Worm (Caenorhabditis elegans) whole organism, early embryonic: ENCODE results near the gene srab-22.
"Not testable (repeated sequence)": the region's sequence is repeated elsewhere in the genome, so short reads cannot be mapped to it uniquely, and the experiment has no call there.

Experiments used
- B0310.2 ChIP-seq: sonication (generic microtip); optimal IDR thresholded peaks from 2 replicates; lab custom pipeline; 2016; ENCODE audit warnings: mild to moderate bottlenecking, missing genetic modification characterization, missing compliant biosample characterization
- F13C5.2 ChIP-seq: sonication (generic microtip); optimal IDR thresholded peaks from 2 replicates; lab custom pipeline; 2017; ENCODE audit warnings: mild to moderate bottlenecking, missing genetic modification characterization, inconsistent platforms, missing compliant biosample characterization
- aly-1 ChIP-seq: sonication (generic microtip); optimal IDR thresholded peaks from 2 replicates; lab custom pipeline; 2016; ENCODE audit warnings: missing genetic modification characterization, missing compliant biosample characterization
- ama-1 ChIP-seq: fragments of 150-350 bp; optimal IDR thresholded peaks from 2 replicates; lab custom pipeline; 2014
- ceh-13 ChIP-seq: fragments of 200-800 bp; sonication (Bioruptor generic); optimal IDR thresholded peaks from 2 replicates; lab custom pipeline; 2018; ENCODE audit warnings: mild to moderate bottlenecking, missing genetic modification characterization, missing compliant biosample characterization
- ceh-36 ChIP-seq: sonication (generic microtip); optimal IDR thresholded peaks from 2 replicates; lab custom pipeline; 2016; ENCODE audit warnings: missing genetic modification characterization, inconsistent platforms, missing compliant biosample characterization
- ets-7 ChIP-seq: sonication (generic microtip); optimal IDR thresholded peaks from 2 replicates; lab custom pipeline; 2016; ENCODE audit warnings: missing genotype, missing genetic modification characterization, missing compliant biosample characterization
- flt-1 ChIP-seq: fragments of 200-800 bp; sonication (Bioruptor generic); IDR thresholded peaks from 2 replicates; pipeline ENCODE4 v1.3.6; 2022; ENCODE audit warnings: missing genetic modification characterization, missing compliant biosample characterization
- hmbx-1 ChIP-seq: sonication (generic microtip); optimal IDR thresholded peaks from 2 replicates; lab custom pipeline; 2016; ENCODE audit warnings: mild to moderate bottlenecking, missing genetic modification characterization, missing compliant biosample characterization
- hmg-4 ChIP-seq: fragments of 200-800 bp; sonication (Bioruptor generic); optimal IDR thresholded peaks from 2 replicates; lab custom pipeline; 2018; ENCODE audit warnings: mild to moderate bottlenecking, missing genetic modification characterization, missing compliant biosample characterization
- hnd-1 ChIP-seq: sonication (generic microtip); optimal IDR thresholded peaks from 2 replicates; lab custom pipeline; 2016; ENCODE audit warnings: missing genetic modification characterization, missing compliant biosample characterization
- pes-1 ChIP-seq: fragments of 200-800 bp; sonication (Bioruptor generic); IDR thresholded peaks from 2 replicates; pipeline ENCODE4 v1.3.6; 2022; ENCODE audit warnings: missing genetic modification reagents, missing genetic modification characterization, missing compliant biosample characterization
- scrt-1 ChIP-seq: fragments of 200-800 bp; sonication (Bioruptor generic); IDR thresholded peaks from 2 replicates; pipeline ENCODE4 v1.3.6; 2022; ENCODE audit warnings: missing genetic modification characterization, missing compliant biosample characterization
- sea-1 ChIP-seq: fragments of 200-800 bp; sonication (Bioruptor generic); conservative IDR thresholded peaks from 2 replicates; pipeline ENCODE4 v1.3.6; 2022; ENCODE audit warnings: missing genetic modification characterization, missing compliant biosample characterization
- tbx-11 ChIP-seq: fragments of 200-800 bp; sonication (Bioruptor generic); IDR thresholded peaks from 2 replicates; pipeline ENCODE4 v1.3.6; 2022; ENCODE audit warnings: missing genetic modification characterization, missing compliant biosample characterization
- tbx-37 ChIP-seq: fragments of 200-800 bp; sonication (Bioruptor generic); conservative IDR thresholded peaks from 2 replicates; pipeline ENCODE4 v1.3.6; 2022; ENCODE audit warnings: missing genetic modification reagents, missing genetic modification characterization, missing compliant biosample characterization
- tra-4 ChIP-seq: sonication (generic microtip); optimal IDR thresholded peaks from 2 replicates; lab custom pipeline; 2017; ENCODE audit warnings: missing genetic modification characterization, missing compliant biosample characterization

srab-22 gene

DNA sequence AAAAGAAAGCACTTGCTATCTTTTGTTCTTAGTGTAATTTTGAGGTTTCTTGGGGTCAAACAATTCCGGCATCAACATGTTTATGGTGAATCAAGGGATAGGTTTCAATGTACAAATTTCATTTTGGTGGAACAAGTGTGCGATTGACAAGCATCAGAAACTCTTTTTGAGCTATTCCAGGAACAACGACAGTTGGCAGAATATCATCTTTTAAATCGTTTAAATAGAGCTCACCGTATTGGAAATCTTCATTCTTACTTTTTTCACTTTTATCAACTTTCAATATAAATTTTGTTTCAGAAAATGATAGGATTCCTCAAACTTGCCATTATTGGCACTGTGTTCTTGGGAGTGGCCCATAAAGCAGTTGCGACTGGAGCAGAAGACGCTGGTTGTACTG, 26.2 kb upstream of the srab-22 start, which contains the start of gene T20D4.10:
Gene T20D4.10, plus strand, starts transcription at position 301 of the 400 bp plus-strand sequence.
- not testable (repeated sequence) for TF ChIP-seq sea-1; ama-1 (lab: Kevin White, UChicago); hmg-4

DNA sequence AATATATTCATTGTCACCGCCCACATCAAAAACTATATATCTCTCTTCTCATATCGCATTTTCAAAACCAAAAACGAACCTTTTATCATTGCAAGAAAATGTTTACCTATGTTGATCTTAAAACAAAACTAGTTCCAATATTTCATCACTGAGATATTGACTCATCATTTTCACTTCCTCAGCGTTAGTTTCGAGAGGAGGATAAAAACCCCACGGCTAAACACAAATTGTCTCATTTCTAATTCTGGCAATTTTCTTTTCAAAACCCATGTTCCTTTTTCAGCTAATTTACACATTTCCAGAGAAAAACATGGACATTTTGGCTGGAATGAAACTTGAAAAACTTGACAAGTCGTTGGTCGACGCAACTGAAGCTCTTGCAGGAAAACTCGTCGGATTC, 17.6 kb upstream of the srab-22 start, which contains the start of gene T20D4.7:
Gene T20D4.7, plus strand, starts transcription at position 301 of the 400 bp plus-strand sequence.
- TF ChIP-seq pes-1 (GFP tag; lab: Robert Waterston, UW) = no peak
- TF ChIP-seq hmbx-1 (tag; lab: Kevin White, UChicago) = no peak
- no peak for TF ChIP-seq F13C5.2
- no peak for TF ChIP-seq flt-1 (GFP tag; lab: Robert Waterston, UW)
- no peak for TF ChIP-seq ets-7 (tag; lab: Kevin White, UChicago)
- TF ChIP-seq ceh-13 (GFP tag; lab: Kevin White, UChicago) = no peak
- no peak for TF ChIP-seq tbx-11 (GFP tag; lab: Robert Waterston, UW)
- TF ChIP-seq hnd-1 = no peak
- no peak for TF ChIP-seq scrt-1 (GFP tag; lab: Robert Waterston, UW)
- TF ChIP-seq ceh-36 (tag; lab: Kevin White, UChicago) = no peak
- no peak for TF ChIP-seq tbx-37 (GFP tag; lab: Robert Waterston, UW)
- no peak for TF ChIP-seq aly-1 (tag; lab: Kevin White, UChicago)
- TF ChIP-seq hmg-4 = no peak
- no peak for TF ChIP-seq B0310.2 (tag; lab: Kevin White, UChicago)
- TF ChIP-seq ama-1 (lab: Kevin White, UChicago) = no peak
- TF ChIP-seq sea-1 = no peak
- TF ChIP-seq tra-4 = no peak

DNA sequence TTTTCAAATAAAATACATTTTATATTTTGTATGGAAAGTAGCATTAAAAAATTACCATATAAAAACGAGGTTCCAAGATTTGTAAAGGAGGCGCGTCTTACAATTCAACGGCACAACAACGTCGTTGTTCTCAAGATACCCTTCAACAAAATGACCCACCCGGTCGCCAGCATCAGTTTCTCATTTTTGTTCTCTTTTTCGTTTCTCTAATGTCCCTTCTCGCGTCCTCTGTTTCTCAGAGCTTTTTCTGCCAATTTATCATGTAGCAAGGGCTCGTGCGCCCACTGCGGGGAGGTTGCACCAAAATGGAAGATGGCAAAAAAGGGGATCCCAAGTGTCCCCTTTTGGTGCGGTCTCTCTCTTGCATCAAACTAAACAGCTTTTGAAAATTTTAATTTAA, 16.7 kb upstream of the srab-22 start:
- no peak for TF ChIP-seq aly-1 (tag; lab: Kevin White, UChicago)
- no peak for TF ChIP-seq ama-1 (lab: Kevin White, UChicago)
- TF ChIP-seq tbx-11 (GFP tag; lab: Robert Waterston, UW) = no peak
- no peak for TF ChIP-seq ceh-13 (GFP tag; lab: Kevin White, UChicago)
- TF ChIP-seq tbx-37 (GFP tag; lab: Robert Waterston, UW) = no peak
- TF ChIP-seq pes-1 (GFP tag; lab: Robert Waterston, UW) = no peak
- TF ChIP-seq F13C5.2 = no peak
- no peak for TF ChIP-seq sea-1
- TF ChIP-seq scrt-1 (GFP tag; lab: Robert Waterston, UW) = no peak
- TF ChIP-seq hmg-4 = no peak
- TF ChIP-seq B0310.2 (tag; lab: Kevin White, UChicago) = no peak

DNA sequence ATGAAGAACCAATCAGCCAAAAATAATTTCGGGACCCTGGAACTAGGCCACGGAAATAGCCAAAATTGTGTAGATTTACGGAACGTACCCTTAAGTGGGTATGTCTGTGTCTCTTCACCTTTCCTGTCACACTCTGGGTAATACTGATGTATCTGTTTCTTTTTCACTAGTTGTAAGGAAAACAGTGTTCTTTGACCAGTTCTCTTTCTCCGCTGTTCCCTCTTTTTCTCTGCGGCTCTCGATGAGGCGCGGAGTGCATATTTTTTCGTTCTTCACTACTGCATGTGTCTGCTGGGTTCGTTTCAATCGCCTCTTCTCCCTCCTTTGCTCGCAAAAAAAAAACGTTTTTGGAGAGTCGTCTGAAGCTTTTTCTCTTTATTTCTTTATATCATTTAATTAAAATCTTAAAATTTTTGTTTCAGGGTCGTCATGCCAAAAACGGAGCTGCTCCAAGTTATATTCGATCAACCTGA, 16.0 kb upstream of the srab-22 start, which contains the start of gene arrd-22:
Gene arrd-22, plus strand, starts transcription at position 423 of the 473 bp plus-strand sequence.
- no peak for TF ChIP-seq pes-1 (GFP tag; lab: Robert Waterston, UW)
- TF ChIP-seq tra-4 = no peak
- no peak for TF ChIP-seq scrt-1 (GFP tag; lab: Robert Waterston, UW)
- no peak for TF ChIP-seq B0310.2 (tag; lab: Kevin White, UChicago)
- no peak for TF ChIP-seq sea-1
- TF ChIP-seq ceh-13 (GFP tag; lab: Kevin White, UChicago) = no peak
- no peak for TF ChIP-seq tbx-11 (GFP tag; lab: Robert Waterston, UW)
- no peak for TF ChIP-seq ama-1 (lab: Kevin White, UChicago)
- no peak for TF ChIP-seq tbx-37 (GFP tag; lab: Robert Waterston, UW)
- no peak for TF ChIP-seq F13C5.2
- TF ChIP-seq ets-7 (tag; lab: Kevin White, UChicago) = no peak
- no peak for TF ChIP-seq hmbx-1 (tag; lab: Kevin White, UChicago)
- TF ChIP-seq flt-1 (GFP tag; lab: Robert Waterston, UW) = no peak
- TF ChIP-seq hmg-4 = no peak
- TF ChIP-seq hnd-1 = no peak
- TF ChIP-seq aly-1 (tag; lab: Kevin White, UChicago) = no peak
- no peak for TF ChIP-seq ceh-36 (tag; lab: Kevin White, UChicago)

DNA sequence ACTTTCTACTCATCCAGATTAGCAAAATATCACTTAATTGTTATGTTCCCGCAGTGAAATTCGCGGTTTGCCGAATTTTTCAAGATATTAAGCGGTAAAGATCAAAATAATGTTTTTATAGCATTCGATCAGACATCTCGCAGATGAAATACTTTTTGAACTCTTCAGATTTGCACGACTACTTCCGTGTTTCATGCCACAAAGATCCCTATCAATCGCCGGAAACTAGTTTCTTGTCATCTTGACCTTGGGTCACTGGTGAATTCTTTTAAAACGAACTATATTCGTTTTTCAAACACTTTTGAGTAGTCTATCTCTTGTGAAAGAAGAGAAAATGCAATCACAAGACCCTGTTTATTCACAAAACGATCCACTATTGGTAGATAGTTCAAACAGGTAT, 13.2 kb upstream of the srab-22 start, which contains the start of gene txt-11:
Gene txt-11, plus strand, starts transcription at position 301 of the 400 bp plus-strand sequence.
- TF ChIP-seq flt-1 (GFP tag; lab: Robert Waterston, UW) (no peak), hmg-4 (no peak), hnd-1 (no peak), ets-7 (tag; lab: Kevin White, UChicago) (no peak), tbx-11 (GFP tag; lab: Robert Waterston, UW) (no peak), B0310.2 (tag; lab: Kevin White, UChicago) (no peak), ama-1 (lab: Kevin White, UChicago) (no peak), hmbx-1 (tag; lab: Kevin White, UChicago) (no peak), ceh-36 (tag; lab: Kevin White, UChicago) (no peak), tra-4 (no peak), tbx-37 (GFP tag; lab: Robert Waterston, UW) (no peak), ceh-13 (GFP tag; lab: Kevin White, UChicago) (no peak), sea-1 (no peak), F13C5.2 (no peak), aly-1 (tag; lab: Kevin White, UChicago) (no peak), scrt-1 (GFP tag; lab: Robert Waterston, UW) (no peak)

DNA sequence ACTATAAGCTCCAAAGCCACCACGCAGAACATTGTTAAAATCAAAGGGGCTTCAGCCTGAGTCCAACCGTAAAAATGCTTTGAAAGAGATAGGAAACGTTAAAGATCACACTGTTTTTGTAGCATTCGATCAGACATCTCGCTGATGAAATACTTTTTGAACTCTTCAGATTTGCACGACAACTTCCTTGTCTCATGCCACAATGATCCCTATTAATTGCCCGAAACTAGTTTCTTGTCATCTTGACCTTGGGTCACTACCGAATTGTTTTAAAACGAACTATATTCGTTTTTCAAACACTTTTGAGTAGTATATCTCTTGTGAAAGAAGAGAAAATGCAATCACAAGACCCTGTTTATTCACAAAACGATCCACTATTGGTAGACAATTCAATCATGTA, 8.2 kb upstream of the srab-22 start, which contains the start of gene T20D4.3:
Gene T20D4.3, plus strand, starts transcription at position 301 of the 400 bp plus-strand sequence.
- no peak for TF ChIP-seq pes-1 (GFP tag; lab: Robert Waterston, UW)
- no peak for TF ChIP-seq ama-1 (lab: Kevin White, UChicago)
- no peak for TF ChIP-seq ceh-13 (GFP tag; lab: Kevin White, UChicago)
- no peak for TF ChIP-seq ets-7 (tag; lab: Kevin White, UChicago)
- TF ChIP-seq F13C5.2 = no peak
- TF ChIP-seq hmbx-1 (tag; lab: Kevin White, UChicago) = no peak
- TF ChIP-seq aly-1 (tag; lab: Kevin White, UChicago) = no peak
- no peak for TF ChIP-seq tbx-37 (GFP tag; lab: Robert Waterston, UW)
- no peak for TF ChIP-seq flt-1 (GFP tag; lab: Robert Waterston, UW)

DNA sequence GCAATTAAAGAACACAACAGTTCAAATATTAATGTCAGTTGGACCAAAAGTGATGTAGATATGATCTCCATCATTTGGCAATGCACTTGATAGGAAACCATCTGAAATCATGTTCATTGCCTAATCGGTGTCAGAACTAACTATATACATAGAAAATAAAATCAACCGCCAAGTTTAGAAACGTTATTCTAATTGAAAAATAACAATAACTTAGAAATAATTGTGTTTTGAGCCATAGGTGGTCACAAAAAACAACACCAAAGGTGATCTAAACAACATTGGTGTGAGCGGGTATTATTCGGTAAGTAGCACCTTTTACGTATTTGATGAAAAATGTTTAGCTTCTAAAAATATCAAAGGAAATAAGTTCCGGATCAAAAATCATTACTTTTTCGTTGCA, 1.8 kb upstream of the srab-22 start, which contains the start of gene srab-21:
Gene srab-21, minus strand, starts transcription at position 101 of the 400 bp plus-strand sequence.
- TF ChIP-seq ceh-36 (tag; lab: Kevin White, UChicago) (no peak), sea-1 (no peak), ceh-13 (GFP tag; lab: Kevin White, UChicago) (no peak), F13C5.2 (no peak), tbx-37 (GFP tag; lab: Robert Waterston, UW) (no peak), hnd-1 (no peak), flt-1 (GFP tag; lab: Robert Waterston, UW) (no peak), B0310.2 (tag; lab: Kevin White, UChicago) (no peak), ets-7 (tag; lab: Kevin White, UChicago) (no peak)
